Worm (Caenorhabditis elegans) whole organism, early embryonic: Measurements from ENCODE around the gene rpn-6.2.

Source experiments
- F13C5.2 ChIP-seq: sonication (generic microtip); optimal IDR thresholded peaks from 2 replicates; lab custom pipeline; 2017; ENCODE audit warnings: mild to moderate bottlenecking, missing genetic modification characterization, inconsistent platforms, missing compliant biosample characterization
- ama-1 ChIP-seq: fragments of 150-350 bp; optimal IDR thresholded peaks from 2 replicates; lab custom pipeline; 2014
- hmbx-1 ChIP-seq: sonication (generic microtip); optimal IDR thresholded peaks from 2 replicates; lab custom pipeline; 2016; ENCODE audit warnings: mild to moderate bottlenecking, missing genetic modification characterization, missing compliant biosample characterization
- hmg-4 ChIP-seq: fragments of 200-800 bp; sonication (Bioruptor generic); optimal IDR thresholded peaks from 2 replicates; lab custom pipeline; 2018; ENCODE audit warnings: mild to moderate bottlenecking, missing genetic modification characterization, missing compliant biosample characterization
- pes-1 ChIP-seq: fragments of 200-800 bp; sonication (Bioruptor generic); IDR thresholded peaks from 2 replicates; pipeline ENCODE4 v1.3.6; 2022; ENCODE audit warnings: missing genetic modification reagents, missing genetic modification characterization, missing compliant biosample characterization
- scrt-1 ChIP-seq: fragments of 200-800 bp; sonication (Bioruptor generic); IDR thresholded peaks from 2 replicates; pipeline ENCODE4 v1.3.6; 2022; ENCODE audit warnings: missing genetic modification characterization, missing compliant biosample characterization

DNA sequence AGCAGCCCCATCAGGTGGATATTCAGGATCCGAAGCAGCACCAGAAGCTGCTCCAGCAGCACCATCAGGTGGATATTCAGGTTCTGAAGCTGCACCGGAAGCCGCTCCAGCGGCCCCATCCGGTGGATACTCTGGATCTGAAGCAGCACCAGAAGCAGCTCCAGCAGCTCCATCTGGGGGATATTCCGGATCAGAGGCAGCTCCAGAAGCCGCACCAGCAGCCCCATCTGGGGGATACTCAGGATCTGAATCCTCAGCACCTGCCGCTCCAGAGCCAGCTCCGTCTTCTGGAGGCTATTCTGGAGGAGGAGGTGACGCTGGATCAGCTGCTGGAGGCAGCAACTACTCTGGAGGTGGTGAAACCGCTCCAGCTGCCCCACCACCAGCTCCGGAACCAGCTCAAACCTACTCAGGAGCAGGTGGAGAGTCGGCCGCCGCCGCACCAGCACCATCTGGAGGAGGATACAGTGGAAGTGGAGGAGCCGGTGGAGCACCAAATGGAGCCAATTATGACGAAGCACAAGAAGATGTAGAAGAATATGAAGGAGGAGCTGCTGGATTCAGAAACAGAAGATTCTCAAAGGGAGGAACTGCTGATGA is 37.0 kb downstream of the rpn-6.2 start:
- TF ChIP-seq F13C5.2 (tag; lab: Kevin White, UChicago) (no peak), ama-1 (lab: Kevin White, UChicago) (no peak), hmbx-1 (no peak), hmg-4 (GFP tag; lab: Kevin White, UChicago) (no peak), scrt-1 (no peak), pes-1 (GFP tag; lab: Robert Waterston, UW) (no peak)
